Fruit fly (Drosophila melanogaster) whole organism, wandering third instar larva: Measurements from ENCODE around the gene nsl1.

Experiments used
- Abd-B ChIP-seq: fragments of >200 bp; optimal IDR thresholded peaks from 2 replicates; lab custom pipeline; 2017; ENCODE audit warnings: missing biosample characterization, missing genetic modification characterization
- CG32264 ChIP-seq: fragments of 200-800 bp; sonication (Bioruptor generic); optimal IDR thresholded peaks from 2 replicates; lab custom pipeline; 2016; ENCODE audit warnings: missing biosample characterization, missing genetic modification characterization
- CG9705 ChIP-seq: fragments of 200-800 bp; sonication (Bioruptor generic); optimal IDR thresholded peaks from 2 replicates; lab custom pipeline; 2018; ENCODE audit warnings: missing biosample characterization, mild to moderate bottlenecking, missing genetic modification characterization
- CrebA ChIP-seq: fragments of 200-800 bp; sonication (Bioruptor generic); optimal IDR thresholded peaks from 2 replicates; lab custom pipeline; 2016; ENCODE audit warnings: missing biosample characterization, mild to moderate bottlenecking, missing genetic modification characterization, borderline replicate concordance
- Dfd ChIP-seq: fragments of >200 bp; optimal IDR thresholded peaks from 2 replicates; lab custom pipeline; 2017; ENCODE audit warnings: missing biosample characterization, missing genetic modification characterization
- Dif ChIP-seq: fragments of 200-275, 200-300 bp; sonication (Bioruptor generic); optimal IDR thresholded peaks from 2 replicates; lab custom pipeline; 2018; ENCODE audit warnings: missing biosample characterization, missing genetic modification characterization; ENCODE audit not compliant: partially characterized antibody
- GATAd ChIP-seq: sonication (Bioruptor generic); optimal IDR thresholded peaks from 2 replicates; lab custom pipeline; 2016; ENCODE audit warnings: missing biosample characterization, missing genetic modification characterization
- HLH106 ChIP-seq: fragments of 200-800 bp; optimal IDR thresholded peaks from 3 replicates; lab custom pipeline; 2019; ENCODE audit warnings: missing biosample characterization, mild to moderate bottlenecking, missing genetic modification characterization, moderate library complexity
- Hnf4 ChIP-seq: fragments of 200-800 bp; sonication (Bioruptor generic); optimal IDR thresholded peaks from 2 replicates; lab custom pipeline; 2016; ENCODE audit warnings: missing biosample characterization, mild to moderate bottlenecking, missing genetic modification characterization
- Hr78 ChIP-seq: fragments of >200 bp; optimal IDR thresholded peaks from 2 replicates; lab custom pipeline; 2017; ENCODE audit warnings: missing biosample characterization, missing genetic modification characterization
- Hr83 ChIP-seq: fragments of 200-300 bp; sonication (Bioruptor generic); optimal IDR thresholded peaks from 2 replicates; lab custom pipeline; 2016; ENCODE audit warnings: missing biosample characterization, mild to moderate bottlenecking, missing genetic modification characterization, moderate library complexity; ENCODE audit not compliant: poor library complexity, severe bottlenecking
- Jra ChIP-seq: sonication (Bioruptor generic); optimal IDR thresholded peaks from 2 replicates; lab custom pipeline; 2016; ENCODE audit warnings: missing biosample characterization, missing genetic modification characterization
- Mio ChIP-seq: sonication (Bioruptor generic); optimal IDR thresholded peaks from 2 replicates; lab custom pipeline; 2016; ENCODE audit warnings: missing biosample characterization, missing genetic modification characterization
- Myc ChIP-seq: fragments of >200 bp; optimal IDR thresholded peaks from 2 replicates; lab custom pipeline; 2017
- OdsH ChIP-seq: fragments of 200-800 bp; sonication (Bioruptor generic); optimal IDR thresholded peaks from 2 replicates; lab custom pipeline; 2016; ENCODE audit warnings: missing biosample characterization, mild to moderate bottlenecking, missing genetic modification characterization
- Rel ChIP-seq, 2 experiments: fragments of 200-800 bp; sonication (Bioruptor generic) in 1 of 2; optimal IDR thresholded peaks; 2 replicates in 1 of 2; 3 replicates in 1 of 2; lab custom pipeline; 2016 to 2019; ENCODE audit warnings: mild to moderate bottlenecking in 2 of 2, missing biosample characterization in 2 of 2, missing genetic modification characterization in 2 of 2, moderate library complexity in 1 of 2
- Sp1 ChIP-seq: fragments of 200-800 bp; sonication (Bioruptor generic); optimal IDR thresholded peaks from 3 replicates; lab custom pipeline; 2019; ENCODE audit warnings: missing biosample characterization, mild to moderate bottlenecking, missing genetic modification characterization, moderate library complexity
- Vsx2 ChIP-seq: fragments of 200-300, 225-300 bp; sonication (Bioruptor generic); optimal IDR thresholded peaks from 2 replicates; lab custom pipeline; 2018; ENCODE audit warnings: missing biosample characterization, missing genetic modification characterization; ENCODE audit not compliant: partially characterized antibody
- brk ChIP-seq: fragments of 200-800 bp; sonication (Bioruptor generic); optimal IDR thresholded peaks from 2 replicates; lab custom pipeline; 2016; ENCODE audit warnings: missing biosample characterization, mild to moderate bottlenecking, missing genetic modification characterization
- dl ChIP-seq, 2 experiments: fragments of 175-275, 200-275 bp in 1 of 2; fragments of 200-275 bp in 1 of 2; sonication (Bioruptor generic); optimal IDR thresholded peaks; lab custom pipeline; 2018; ENCODE audit warnings: mild to moderate bottlenecking in 2 of 2, missing biosample characterization in 2 of 2, missing genetic modification characterization in 2 of 2, moderate library complexity in 2 of 2; ENCODE audit not compliant: partially characterized antibody in 2 of 2, insufficient read depth in 1 of 2
- dmrt93B ChIP-seq: fragments of 200-800 bp; sonication (Bioruptor generic); optimal IDR thresholded peaks from 2 replicates; lab custom pipeline; 2018; ENCODE audit warnings: missing biosample characterization, mild to moderate bottlenecking, missing genetic modification characterization
- dsf ChIP-seq: sonication (Bioruptor generic); optimal IDR thresholded peaks from 2 replicates; lab custom pipeline; 2016; ENCODE audit warnings: missing biosample characterization, missing genetic modification characterization, borderline replicate concordance
- ey ChIP-seq: fragments of 200-800 bp; sonication (Bioruptor generic); optimal IDR thresholded peaks from 2 replicates; lab custom pipeline; 2016; ENCODE audit warnings: missing biosample characterization, missing genetic modification characterization
- foxo ChIP-seq, 2 experiments: fragments of 200-800 bp; sonication (Bioruptor generic); optimal IDR thresholded peaks; 2 replicates in 1 of 2; 3 replicates in 1 of 2; lab custom pipeline; 2016 to 2017; ENCODE audit warnings: missing biosample characterization in 2 of 2, missing genetic modification characterization in 2 of 2
- fru ChIP-seq: fragments of 200-800 bp; sonication (Bioruptor generic); optimal IDR thresholded peaks from 3 replicates; lab custom pipeline; 2016; ENCODE audit warnings: missing biosample characterization, mild to moderate bottlenecking, missing genetic modification characterization
- h ChIP-seq: fragments of 200-800 bp; sonication (Bioruptor generic); optimal IDR thresholded peaks from 3 replicates; lab custom pipeline; 2016; ENCODE audit warnings: missing biosample characterization, mild to moderate bottlenecking, missing genetic modification characterization
- jim ChIP-seq: fragments of 175-275, 200-325 bp; sonication (Bioruptor generic); optimal IDR thresholded peaks from 2 replicates; lab custom pipeline; 2016; ENCODE audit warnings: missing biosample characterization, mild to moderate bottlenecking, missing genetic modification characterization
- lola ChIP-seq: fragments of >200 bp; optimal IDR thresholded peaks from 2 replicates; lab custom pipeline; 2017; ENCODE audit warnings: missing biosample characterization, missing genetic modification characterization
- pan ChIP-seq: fragments of >200 bp; optimal IDR thresholded peaks from 2 replicates; lab custom pipeline; 2017
- psq ChIP-seq: fragments of 200-800 bp; sonication (Bioruptor generic); optimal IDR thresholded peaks from 3 replicates; lab custom pipeline; 2017; ENCODE audit warnings: missing biosample characterization, mild to moderate bottlenecking, missing genetic modification characterization, moderate library complexity
- rgr ChIP-seq: fragments of 200-800 bp; sonication (Bioruptor generic); optimal IDR thresholded peaks from 3 replicates; lab custom pipeline; 2016; ENCODE audit warnings: missing biosample characterization, mild to moderate bottlenecking, missing genetic modification characterization
- tai ChIP-seq: sonication (Bioruptor generic); optimal IDR thresholded peaks from 2 replicates; lab custom pipeline; 2016; ENCODE audit warnings: missing biosample characterization, missing genetic modification characterization

Gene nsl1

dm6 chr3R:15807877-15808381 is 14.3 kb downstream of the nsl1 start:
- TF ChIP-seq Jra (GFP tag; lab: Kevin White, UChicago): no peak
- peak; percentile 86 for TF ChIP-seq fru (GFP tag; lab: Kevin White, UChicago)
- no peak for TF ChIP-seq dsf (GFP tag; lab: Kevin White, UChicago)
- TF ChIP-seq Vsx2 (GFP tag; lab: Kevin White, UChicago): no peak
- TF ChIP-seq psq (GFP tag; lab: Kevin White, UChicago): peak; percentile 72

dm6 chr3R:15810369-15810768 is 16.8 kb downstream of the nsl1 start:
- TF ChIP-seq h (no peak), Mio (no peak), rgr (no peak), Sp1 (no peak), Jra (GFP tag; lab: Kevin White, UChicago) (no peak)

dm6 chr3R:15814150-15814549 is 20.6 kb downstream of the nsl1 start:
- no peak for TF ChIP-seq brk (GFP tag; lab: Kevin White, UChicago)
- no peak for TF ChIP-seq dmrt93B (GFP tag; lab: Kevin White, UChicago)
- TF ChIP-seq GATAd (GFP tag; lab: Kevin White, UChicago): no peak
- peak; percentile 60 for TF ChIP-seq Dfd

- no peak for TF ChIP-seq Myc (lab: Kevin White, UChicago)
- no peak for TF ChIP-seq Vsx2 (GFP tag; lab: Kevin White, UChicago)
- TF ChIP-seq CG32264 (GFP tag; lab: Kevin White, UChicago): no peak
- no peak for TF ChIP-seq CrebA
- TF ChIP-seq CG9705: no peak
- no peak for TF ChIP-seq psq (GFP tag; lab: Kevin White, UChicago)
- TF ChIP-seq jim (GFP tag; lab: Kevin White, UChicago): no peak
- TF ChIP-seq Sp1: no peak
- no peak for TF ChIP-seq Jra (GFP tag; lab: Kevin White, UChicago)
- no peak for TF ChIP-seq tai (GFP tag; lab: Kevin White, UChicago)
- peak in 1 of 2 experiments; percentile 43 for TF ChIP-seq foxo (GFP tag; optimal IDR thresholded peaks at IDR 0.05; lab: Kevin White, UChicago)
- TF ChIP-seq Hr78 (GFP tag; lab: Kevin White, UChicago): no peak
- peak; percentile 7 for TF ChIP-seq Hnf4 (GFP tag; lab: Kevin White, UChicago)
- no peak for TF ChIP-seq GATAd (GFP tag; lab: Kevin White, UChicago)
- no peak for TF ChIP-seq lola
- peak; percentile 48 for TF ChIP-seq h
- peak; percentile 7 for TF ChIP-seq ey (GFP tag; lab: Kevin White, UChicago)
- no peak for TF ChIP-seq Dfd
- peak; percentile 21 for TF ChIP-seq fru (GFP tag; lab: Kevin White, UChicago)
- TF ChIP-seq OdsH (GFP tag; lab: Kevin White, UChicago): no peak
- no peak for TF ChIP-seq HLH106 (tag; lab: Kevin White, UChicago)
- no peak for TF ChIP-seq pan (lab: Kevin White, UChicago)
- TF ChIP-seq, all 38 proteins: peak for 5
Observed at dm6 chr3R:15816276-15816675, 22.7 kb downstream of the nsl1 start.

- TF ChIP-seq CrebA (no peak), Rel (GFP tag; optimal IDR thresholded peaks at IDR 0.05; lab: Kevin White, UChicago) (no peak), Rel (tag; optimal IDR thresholded peaks at IDR 0.05; lab: Kevin White, UChicago) (no peak), jim (GFP tag; lab: Kevin White, UChicago) (no peak), fru (GFP tag; lab: Kevin White, UChicago) (no peak), lola (no peak), dmrt93B (GFP tag; lab: Kevin White, UChicago) (no peak), Hr83 (no peak), dl (GFP tag; optimal IDR thresholded peaks at IDR 0.05; lab: Kevin White, UChicago; ENCODE audit: insufficient read depth in 1 of 2, partially characterized antibody in 2 of 2) (no peak), Dif (GFP tag; lab: Kevin White, UChicago) (no peak), Abd-B (GFP tag; lab: Kevin White, UChicago) (no peak), HLH106 (tag; lab: Kevin White, UChicago) (no peak), Vsx2 (GFP tag; lab: Kevin White, UChicago) (no peak)
- TF ChIP-seq, all 38 proteins: peak for 0
Observed at dm6 chr3R:15825521-15825920, 31.9 kb downstream of the nsl1 start, which contains the start of gene CG4576. TSS of gene CG4576 (plus strand) at chr3R:15825747.
